Fruit fly (Drosophila melanogaster): ENCODE measurements around the gene brk.

Gene brk

DNA sequence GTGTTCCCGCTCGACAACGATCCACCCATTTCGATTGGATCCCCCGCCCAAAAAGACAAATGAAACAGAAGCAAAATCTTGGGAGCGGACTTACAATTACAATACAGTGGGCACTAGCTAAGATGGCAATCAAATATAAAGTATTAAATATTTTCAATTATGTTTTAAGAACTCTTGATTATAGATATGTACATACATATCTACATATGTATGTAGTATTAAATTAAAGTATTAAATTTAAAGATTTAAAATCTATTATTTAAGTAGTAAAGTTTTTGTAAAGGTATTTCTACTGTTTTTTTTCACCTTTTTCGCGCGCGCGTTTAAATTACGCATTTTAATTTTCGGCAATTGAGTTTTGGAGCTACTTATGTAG lies 27.1 kb downstream of the brk start (continued):
- TF ChIP-seq Camta (GFP tag; optimal IDR thresholded peaks at IDR 0.05): no peak
- peak; percentile 60 for TF ChIP-seq trem (tag; optimal IDR thresholded peaks at IDR 0.05)
- TF ChIP-seq CG5953 (GFP tag; IDR thresholded peaks at IDR 0.05): no peak
- TF ChIP-seq CG10267 (tag; optimal IDR thresholded peaks at IDR 0.05): peak; percentile 82
- TF ChIP-seq dpn (GFP tag; optimal IDR thresholded peaks at IDR 0.05): peak in 1 of 2 experiments; percentile 78
- peak; percentile 52 for TF ChIP-seq CG14667 (GFP tag; IDR thresholded peaks at IDR 0.05)
- TF ChIP-seq pho (GFP tag; optimal IDR thresholded peaks at IDR 0.05): no peak
- TF ChIP-seq Awh (GFP tag; IDR thresholded peaks at IDR 0.05): peak; percentile 47; the same call in 1 of the 2 replicates
- TF ChIP-seq Dref (GFP tag; IDR thresholded peaks at IDR 0.05): no peak
- peak; percentile 57 for TF ChIP-seq croc (GFP tag; conservative IDR thresholded peaks at IDR 0.05)
- no peak for TF ChIP-seq fru (optimal IDR thresholded peaks at IDR 0.05)
- no peak for TF ChIP-seq amos (GFP tag; IDR thresholded peaks at IDR 0.05; ENCODE audit: partially characterized antibody)
- peak; percentile 88 for TF ChIP-seq CG10979 (tag; optimal IDR thresholded peaks at IDR 0.05)
- TF ChIP-seq CG13424 (tag; optimal IDR thresholded peaks at IDR 0.05): peak; percentile 87
- peak; percentile 87 for TF ChIP-seq CG32532 (GFP tag; IDR thresholded peaks at IDR 0.05)
- peak; percentile 90 for TF ChIP-seq PHDP (tag; optimal IDR thresholded peaks at IDR 0.05)
- TF ChIP-seq CTCF (GFP tag; optimal IDR thresholded peaks at IDR 0.05): no peak
- peak; percentile 64 for TF ChIP-seq CG15514 (GFP tag; optimal IDR thresholded peaks at IDR 0.05)
- no peak for TF ChIP-seq pan (optimal IDR thresholded peaks at IDR 0.05)
- peak in 1 of 2 experiments; percentile 73 for TF ChIP-seq pan (GFP tag; optimal IDR thresholded peaks at IDR 0.05 in 1 of 2, IDR thresholded peaks at IDR 0.05 in 1 of 2)
- peak; percentile 14 for TF ChIP-seq jing (GFP tag; optimal IDR thresholded peaks at IDR 0.05)
- TF ChIP-seq C15 (GFP tag; IDR thresholded peaks at IDR 0.05): no peak
- TF ChIP-seq CG8388 (GFP tag; optimal IDR thresholded peaks at IDR 0.05): peak; percentile 82
- TF ChIP-seq CG31441 (GFP tag; IDR thresholded peaks at IDR 0.05): peak; percentile 77
- TF ChIP-seq Asciz (GFP tag; optimal IDR thresholded peaks at IDR 0.05): peak; percentile 73
- TF ChIP-seq Side (GFP tag; optimal IDR thresholded peaks at IDR 0.05): no peak
- no peak for TF ChIP-seq Bdp1 (GFP tag; optimal IDR thresholded peaks at IDR 0.05)
- TF ChIP-seq abd-A (tag; optimal IDR thresholded peaks at IDR 0.05): peak; percentile 45
- peak; percentile 60 for TF ChIP-seq CG6254 (GFP tag; optimal IDR thresholded peaks at IDR 0.05)
- no peak for TF ChIP-seq CG2129 (GFP tag; IDR thresholded peaks at IDR 0.05; ENCODE audit: partially characterized antibody)
- peak; percentile 80 for TF ChIP-seq CG9932 (GFP tag; IDR thresholded peaks at IDR 0.05)
- peak; percentile 11 for TF ChIP-seq CG6765 (GFP tag; optimal IDR thresholded peaks at IDR 0.05)
- peak; percentile 58 for TF ChIP-seq CG12104 (GFP tag; optimal IDR thresholded peaks at IDR 0.05)
- peak; percentile 59 for TF ChIP-seq Oaz (GFP tag; IDR thresholded peaks at IDR 0.05)
- TF ChIP-seq CG14441 (GFP tag; IDR thresholded peaks at IDR 0.05): peak; percentile 68
- no peak for TF ChIP-seq CG7745 (tag; optimal IDR thresholded peaks at IDR 0.05)
- peak; percentile 9 for TF ChIP-seq onecut (GFP tag; IDR thresholded peaks at IDR 0.05)
- TF ChIP-seq stwl (tag; optimal IDR thresholded peaks at IDR 0.05): no peak
- no peak for TF ChIP-seq HLH54F (GFP tag; optimal IDR thresholded peaks at IDR 0.05)
- TF ChIP-seq CG16779 (GFP tag; IDR thresholded peaks at IDR 0.05): no peak
- peak; percentile 59; the same call in 1 of the 3 replicates for TF ChIP-seq CG11456 (GFP tag; IDR thresholded peaks at IDR 0.05)
- TF ChIP-seq CG7963 (GFP tag; IDR thresholded peaks at IDR 0.05; ENCODE audit: partially characterized antibody): no peak

DNA sequence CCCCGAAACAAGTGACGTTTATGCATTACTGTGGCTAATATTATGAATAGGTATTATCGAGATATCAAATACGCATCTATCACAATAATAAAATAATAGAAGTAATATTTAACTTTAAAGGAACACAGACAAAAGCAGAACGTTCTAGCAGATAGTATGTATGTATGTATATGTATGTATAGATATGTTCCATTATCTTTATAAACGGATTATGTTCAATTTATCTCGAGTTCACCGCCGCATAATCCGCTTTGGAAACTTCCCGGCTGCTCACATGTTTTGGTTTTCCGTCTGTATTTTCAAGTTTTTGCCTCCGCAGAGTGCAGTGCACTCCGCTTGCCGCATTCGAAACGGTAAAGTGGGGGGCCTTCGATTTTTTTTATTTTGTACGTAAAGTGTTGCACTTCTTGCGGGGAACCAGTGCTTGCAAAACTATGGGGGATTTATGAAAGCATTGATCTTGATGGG lies 27.8 kb downstream of the brk start:
- TF ChIP-seq CG11398 (GFP tag; optimal IDR thresholded peaks at IDR 0.05) (no peak), kah (GFP tag; optimal IDR thresholded peaks at IDR 0.05) (peak; percentile 36), Ets97D (GFP tag; optimal IDR thresholded peaks at IDR 0.05) (no peak), Adf1 (GFP tag; IDR thresholded peaks at IDR 0.05) (no peak), lab (GFP tag; optimal IDR thresholded peaks at IDR 0.05) (no peak), CG10366 (GFP tag; IDR thresholded peaks at IDR 0.05) (no peak), wdn (GFP tag; IDR thresholded peaks at IDR 0.05) (no peak), CoRest (tag; optimal IDR thresholded peaks at IDR 0.05) (peak; percentile 11), CG1602 (GFP tag; optimal IDR thresholded peaks at IDR 0.05) (no peak), CG11456 (GFP tag; IDR thresholded peaks at IDR 0.05) (no peak), CG15601 (tag; optimal IDR thresholded peaks at IDR 0.05) (peak; percentile 66), CG17568 (GFP tag; optimal IDR thresholded peaks at IDR 0.05) (no peak), CG6683 (GFP tag; optimal IDR thresholded peaks at IDR 0.05) (no peak), en (GFP tag; optimal IDR thresholded peaks at IDR 0.05) (no peak)
